Fruit fly (Drosophila melanogaster) whole organism, embryonic: ENCODE measurements around the gene CG42269.

Source experiments
- Ada2b ChIP-seq: fragments of 200-800 bp; sonication (Bioruptor generic); IDR thresholded peaks from 2 replicates; pipeline ENCODE4 v1.3.6; 2022; ENCODE audit warnings: missing biosample characterization, missing genetic modification characterization
- B-H1 ChIP-seq: fragments of 200-800 bp; sonication (Bioruptor generic); IDR thresholded peaks from 3 replicates; pipeline ENCODE4 v1.3.6; 2022; ENCODE audit warnings: missing biosample characterization, missing genetic modification characterization
- CG10267 ChIP-seq: fragments of 200-800 bp; sonication (Bioruptor generic); optimal IDR thresholded peaks from 2 replicates; lab custom pipeline; 2018; ENCODE audit warnings: missing biosample characterization, mild to moderate bottlenecking, missing genetic modification characterization, moderate library complexity
- CG10321 ChIP-seq: fragments of 200-800 bp; sonication (Bioruptor generic); IDR thresholded peaks from 2 replicates; pipeline ENCODE4 v1.3.6; 2022; ENCODE audit warnings: missing biosample characterization, missing genetic modification characterization
- CG10366 ChIP-seq: fragments of 200-800 bp; sonication (Bioruptor generic); IDR thresholded peaks from 2 replicates; pipeline ENCODE4 v1.3.6; 2022; ENCODE audit warnings: missing biosample characterization, missing genetic modification characterization
- CG10959 ChIP-seq: fragments of 200-800 bp; sonication (Bioruptor generic); IDR thresholded peaks from 2 replicates; pipeline ENCODE4 v1.3.6; 2022; ENCODE audit warnings: missing biosample characterization, missing genetic modification characterization
- CG13287 ChIP-seq: fragments of 200-800 bp; sonication (Bioruptor generic); IDR thresholded peaks from 2 replicates; pipeline ENCODE4 v1.3.6; 2022; ENCODE audit warnings: missing biosample characterization, missing genetic modification characterization; ENCODE audit not compliant: partially characterized antibody
- CG15011 ChIP-seq: fragments of 200-800 bp; sonication (Bioruptor generic); optimal IDR thresholded peaks from 3 replicates; lab custom pipeline; 2018; ENCODE audit warnings: missing biosample characterization, mild to moderate bottlenecking, missing genetic modification characterization
- CG15696 ChIP-seq: fragments of 200-800 bp; sonication (Bioruptor generic); optimal IDR thresholded peaks from 2 replicates; lab custom pipeline; 2019; ENCODE audit warnings: missing biosample characterization, mild to moderate bottlenecking, missing genetic modification characterization, moderate library complexity
- CG17385 ChIP-seq: fragments of 200-800 bp; sonication (Bioruptor generic); optimal IDR thresholded peaks from 3 replicates; lab custom pipeline; 2018; ENCODE audit warnings: missing biosample characterization, mild to moderate bottlenecking, missing genetic modification characterization
- CG17912 ChIP-seq: fragments of 200-800 bp; sonication (Bioruptor generic); optimal IDR thresholded peaks from 2 replicates; lab custom pipeline; 2018; ENCODE audit warnings: missing biosample characterization, mild to moderate bottlenecking, missing genetic modification characterization
- CG18262 ChIP-seq: fragments of 200-800 bp; optimal IDR thresholded peaks from 3 replicates; lab custom pipeline; 2019; ENCODE audit warnings: missing biosample characterization, mild to moderate bottlenecking, missing genetic modification characterization, moderate library complexity
- CG31365 ChIP-seq: fragments of 200-800 bp; sonication (Bioruptor generic); optimal IDR thresholded peaks from 2 replicates; lab custom pipeline; 2018; ENCODE audit warnings: missing biosample characterization, mild to moderate bottlenecking, missing genetic modification characterization
- CG33213 ChIP-seq: fragments of 200-800 bp; sonication (Bioruptor generic); optimal IDR thresholded peaks from 3 replicates; lab custom pipeline; 2016; ENCODE audit warnings: missing biosample characterization, missing genetic modification characterization
- CG3726 ChIP-seq: fragments of 200-800 bp; sonication (Bioruptor generic); IDR thresholded peaks from 3 replicates; pipeline ENCODE4, ENCODE4 v1.3.6; 2022; ENCODE audit warnings: missing biosample characterization, missing genetic modification characterization
- CG5180 ChIP-seq: fragments of 200-800 bp; sonication (Bioruptor generic); optimal IDR thresholded peaks from 3 replicates; lab custom pipeline; 2017; ENCODE audit warnings: missing biosample characterization, missing genetic modification characterization, mild to moderate bottlenecking, moderate library complexity, missing genetic modification reagents
- CG6254 ChIP-seq: fragments of 200-800 bp; sonication (Bioruptor generic); optimal IDR thresholded peaks from 3 replicates; lab custom pipeline; 2017; ENCODE audit warnings: mild to moderate bottlenecking, missing biosample characterization, missing genetic modification reagents, missing genetic modification characterization
- CG6854 ChIP-seq: fragments of 200-800 bp; sonication (Bioruptor generic); optimal IDR thresholded peaks from 3 replicates; lab custom pipeline; 2017; ENCODE audit warnings: missing biosample characterization, mild to moderate bottlenecking, missing genetic modification characterization
- CG7786 ChIP-seq: fragments of 200-800 bp; sonication (Bioruptor generic); optimal IDR thresholded peaks from 2 replicates; lab custom pipeline; 2016; ENCODE audit warnings: missing biosample characterization, missing genetic modification characterization
- CG7987 ChIP-seq: fragments of 200-800 bp; sonication (Bioruptor generic); optimal IDR thresholded peaks from 2 replicates; lab custom pipeline; 2018; ENCODE audit warnings: missing biosample characterization, mild to moderate bottlenecking, missing genetic modification characterization, moderate library complexity
- CG9437 ChIP-seq: fragments of 200-800 bp; sonication (Bioruptor generic); optimal IDR thresholded peaks from 2 replicates; lab custom pipeline; 2018; ENCODE audit warnings: missing biosample characterization, mild to moderate bottlenecking, missing genetic modification characterization
- CG9797 ChIP-seq: fragments of 200-800 bp; sonication (Bioruptor generic); optimal IDR thresholded peaks from 3 replicates; lab custom pipeline; 2018; ENCODE audit warnings: missing biosample characterization, mild to moderate bottlenecking, missing genetic modification characterization
- CoRest ChIP-seq: fragments of 200-800 bp; sonication (Bioruptor generic); optimal IDR thresholded peaks from 3 replicates; lab custom pipeline; 2018; ENCODE audit warnings: missing biosample characterization, mild to moderate bottlenecking, missing genetic modification characterization, moderate library complexity
- Dbx ChIP-seq: fragments of 200-800 bp; sonication (Bioruptor generic); IDR thresholded peaks from 3 replicates; pipeline ENCODE4 v1.3.6; 2022; ENCODE audit warnings: missing biosample characterization, missing genetic modification characterization
- Lhr ChIP-seq: fragments of 200-800 bp; sonication (Bioruptor generic); optimal IDR thresholded peaks from 3 replicates; lab custom pipeline; 2017; ENCODE audit warnings: mild to moderate bottlenecking, missing biosample characterization, missing genetic modification reagents, missing genetic modification characterization
- Lpt ChIP-seq: fragments of >200 bp; optimal IDR thresholded peaks from 2 replicates; lab custom pipeline; 2018; ENCODE audit warnings: missing biosample characterization, missing genetic modification characterization
- Neu2 ChIP-seq: fragments of 200-800 bp; sonication (Bioruptor generic); optimal IDR thresholded peaks from 3 replicates; lab custom pipeline; 2016; ENCODE audit warnings: missing biosample characterization, missing genetic modification characterization, borderline replicate concordance
- Vsx1 ChIP-seq: fragments of 200-800 bp; sonication (Bioruptor generic); optimal IDR thresholded peaks from 2 replicates; lab custom pipeline; 2017; ENCODE audit warnings: missing biosample characterization, mild to moderate bottlenecking, missing genetic modification characterization, missing genetic modification reagents
- ac ChIP-seq: fragments of 200-800 bp; sonication (Bioruptor generic); optimal IDR thresholded peaks from 3 replicates; lab custom pipeline; 2017; ENCODE audit warnings: missing biosample characterization, mild to moderate bottlenecking, missing genetic modification characterization
- chif ChIP-seq, 2 experiments: fragments of 200-800 bp; sonication (Bioruptor generic); optimal IDR thresholded peaks; 3 replicates each; lab custom pipeline; 2016; ENCODE audit warnings: missing biosample characterization in 2 of 2, missing genetic modification characterization in 2 of 2
- en ChIP-seq: fragments of 200-800 bp; sonication (Bioruptor generic); optimal IDR thresholded peaks from 2 replicates; lab custom pipeline; 2016; ENCODE audit warnings: missing biosample characterization, missing genetic modification characterization
- eyg ChIP-seq: fragments of 200-800 bp; sonication (Bioruptor generic); optimal IDR thresholded peaks from 3 replicates; lab custom pipeline; 2016; ENCODE audit warnings: missing biosample characterization, missing genetic modification characterization
- fru ChIP-seq: fragments of >200 bp; optimal IDR thresholded peaks from 2 replicates; lab custom pipeline; 2017
- gt ChIP-seq: fragments of 200-800 bp; sonication (Bioruptor generic); IDR thresholded peaks from 2 replicates; pipeline ENCODE4 v1.3.6; 2022; ENCODE audit warnings: missing biosample characterization, missing genetic modification characterization
- ham ChIP-seq: fragments of 200-800 bp; sonication (Bioruptor generic); IDR thresholded peaks from 2 replicates; pipeline ENCODE4 v1.3.6; 2022; ENCODE audit warnings: missing biosample characterization, missing genetic modification characterization
- insv ChIP-seq, 2 experiments: fragments of 200-800 bp; sonication (Bioruptor generic); optimal IDR thresholded peaks; 3 replicates each; lab custom pipeline; 2016 to 2018; ENCODE audit warnings: missing biosample characterization in 2 of 2, missing genetic modification characterization in 2 of 2
- klu ChIP-seq: fragments of 200-800 bp; sonication (Bioruptor generic); IDR thresholded peaks from 2 replicates; pipeline ENCODE4 v1.3.6; 2022; ENCODE audit warnings: missing biosample characterization, missing genetic modification characterization
- lbe ChIP-seq: fragments of 200-800 bp; sonication (Bioruptor generic); optimal IDR thresholded peaks from 2 replicates; lab custom pipeline; 2016; ENCODE audit warnings: missing biosample characterization, mild to moderate bottlenecking, missing genetic modification characterization
- luna ChIP-seq: fragments of 200-800 bp; sonication (Bioruptor generic); optimal IDR thresholded peaks from 2 replicates; lab custom pipeline; 2016; ENCODE audit warnings: missing biosample characterization, missing genetic modification characterization
- mld ChIP-seq: fragments of 200-800 bp; sonication (Bioruptor generic); IDR thresholded peaks from 3 replicates; pipeline ENCODE4 v1.3.6; 2022; ENCODE audit warnings: missing biosample characterization, missing genetic modification characterization; ENCODE audit not compliant: partially characterized antibody
- onecut ChIP-seq: fragments of 200-800 bp; sonication (Bioruptor generic); IDR thresholded peaks from 2 replicates; pipeline ENCODE4 v1.3.6; 2022; ENCODE audit warnings: missing biosample characterization, missing genetic modification characterization
- otp ChIP-seq: fragments of 200-800 bp; sonication (Bioruptor generic); IDR thresholded peaks from 3 replicates; pipeline ENCODE4, ENCODE4 v1.3.6; 2022; ENCODE audit warnings: missing biosample characterization, missing genetic modification characterization
- pb ChIP-seq: fragments of 200-800 bp; sonication (Bioruptor generic); optimal IDR thresholded peaks from 3 replicates; lab custom pipeline; 2016; ENCODE audit warnings: missing biosample characterization, missing genetic modification characterization
- pzg ChIP-seq: fragments of 200-800 bp; sonication (Bioruptor generic); optimal IDR thresholded peaks from 3 replicates; lab custom pipeline; 2018; ENCODE audit warnings: missing biosample characterization, mild to moderate bottlenecking, missing genetic modification characterization, moderate library complexity
- slp2 ChIP-seq: fragments of 200-800 bp; sonication (Bioruptor generic); optimal IDR thresholded peaks from 2 replicates; lab custom pipeline; 2016; ENCODE audit warnings: missing biosample characterization, missing genetic modification characterization
- ssp ChIP-seq: fragments of 200-800 bp; sonication (Bioruptor generic); IDR thresholded peaks from 2 replicates; pipeline ENCODE4 v1.3.6; 2022; ENCODE audit warnings: missing biosample characterization, missing genetic modification characterization
- tio ChIP-seq: fragments of 200-800 bp; sonication (Bioruptor generic); optimal IDR thresholded peaks from 2 replicates; lab custom pipeline; 2017; ENCODE audit warnings: missing biosample characterization, missing genetic modification characterization, inconsistent platforms
- tll ChIP-seq, 2 experiments: fragments of 200-800 bp in 1 of 2; fragments of >200 bp in 1 of 2; sonication (Bioruptor generic) in 1 of 2; optimal IDR thresholded peaks; 2 replicates each; lab custom pipeline; 2017 to 2019; ENCODE audit warnings: missing biosample characterization in 2 of 2, missing genetic modification characterization in 2 of 2, mild to moderate bottlenecking in 1 of 2, moderate library complexity in 1 of 2
- zen2 ChIP-seq: fragments of 200-800 bp; sonication (Bioruptor generic); IDR thresholded peaks from 3 replicates; pipeline ENCODE4 v1.3.6; 2022; ENCODE audit warnings: missing biosample characterization, missing genetic modification characterization; ENCODE audit not compliant: partially characterized antibody

The CG42269 gene

DNA sequence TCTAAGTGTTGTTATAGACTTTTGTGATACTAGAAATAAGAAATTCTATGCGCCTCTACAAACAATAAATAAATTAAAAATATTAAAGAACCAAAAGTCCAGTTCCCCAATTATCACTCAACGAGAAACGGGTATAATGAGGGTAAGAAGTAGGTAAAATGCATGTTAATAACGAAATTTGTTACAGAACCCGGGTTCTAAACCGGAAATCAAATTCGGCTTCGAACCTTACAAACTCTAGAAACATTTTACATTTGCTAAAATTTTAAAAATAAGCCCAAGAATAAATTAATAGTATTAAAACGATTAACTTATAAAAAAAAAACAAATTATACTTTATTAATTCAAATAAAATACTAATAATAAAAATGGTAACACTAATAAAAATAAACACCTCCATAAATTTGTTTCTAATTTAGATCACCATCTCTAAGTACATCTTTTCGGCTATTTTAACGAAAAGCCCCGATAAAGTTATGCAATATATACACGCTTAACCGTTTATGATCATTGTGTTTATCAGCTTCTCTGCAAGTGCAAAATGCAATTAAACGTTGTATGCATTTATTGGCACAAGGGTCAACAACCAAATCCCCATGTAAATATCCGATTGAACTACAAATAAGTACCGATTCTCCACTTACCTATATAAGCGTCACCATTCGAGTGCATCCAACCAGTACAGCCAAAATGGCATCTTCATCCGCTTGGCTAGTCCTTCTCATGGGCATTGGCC is 5.5 kb downstream of the CG42269 start, which contains the start of gene CG6602 (continued):
- TF ChIP-seq CG10366 (GFP tag; lab: Robert Waterston, UW) (peak; percentile 71), Lpt (GFP tag; lab: Kevin White, UChicago) (no peak), CG9437 (GFP tag; lab: Kevin White, UChicago) (peak; percentile 29), CG17912 (GFP tag; lab: Kevin White, UChicago) (peak; percentile 59), CG7786 (GFP tag; lab: Kevin White, UChicago) (no peak), CG31365 (tag; lab: Kevin White, UChicago) (peak; percentile 61), otp (GFP tag; lab: Robert Waterston, UW) (peak; percentile 76), Dbx (GFP tag; lab: Robert Waterston, UW) (peak; percentile 78), CG10267 (tag; lab: Kevin White, UChicago) (peak; percentile 55), mld (GFP tag; lab: Robert Waterston, UW) (no peak), pb (GFP tag; lab: Kevin White, UChicago) (peak; percentile 30), Vsx1 (peak; percentile 63), fru (no peak), CG6854 (GFP tag; lab: Kevin White, UChicago) (peak; percentile 35), Neu2 (no peak), slp2 (GFP tag; lab: Kevin White, UChicago) (peak; percentile 53), klu (GFP tag; lab: Robert Waterston, UW) (0 out of 2 replicates have a peak, but pooled peaks have one; percentile 32), CG13287 (GFP tag; lab: Robert Waterston, UW) (no peak), ac (GFP tag; lab: Kevin White, UChicago) (peak; percentile 45), tll (GFP tag; optimal IDR thresholded peaks at IDR 0.05; lab: Kevin White, UChicago) (no peak), eyg (peak; percentile 45), CG17385 (GFP tag; lab: Kevin White, UChicago) (peak; percentile 60), CG10959 (GFP tag; lab: Robert Waterston, UW) (peak; percentile 16; the same call in 1 of the 2 replicates), CG33213 (GFP tag; lab: Kevin White, UChicago) (peak; percentile 64), CG10321 (GFP tag; lab: Robert Waterston, UW) (peak; percentile 25; the same call in 1 of the 2 replicates), Ada2b (peak; percentile 62; the same call in 1 of the 2 replicates), CG9797 (GFP tag; lab: Kevin White, UChicago) (no peak), insv (GFP tag; optimal IDR thresholded peaks at IDR 0.05; lab: Kevin White, UChicago) (peak in 1 of 2 experiments; percentile 28), en (peak; percentile 13), CG18262 (tag; lab: Kevin White, UChicago) (peak; percentile 53), zen2 (no peak), tio (peak; percentile 68), ham (GFP tag; lab: Robert Waterston, UW) (peak; percentile 5; the same call in 1 of the 2 replicates), ssp (GFP tag; lab: Robert Waterston, UW) (peak; percentile 66), luna (GFP tag; lab: Kevin White, UChicago) (peak; percentile 74), B-H1 (GFP tag; lab: Robert Waterston, UW) (peak; percentile 65), CG15696 (tag; lab: Kevin White, UChicago) (peak; percentile 34), CG5180 (peak; percentile 6), CG15011 (GFP tag; lab: Kevin White, UChicago) (peak; percentile 60), CoRest (tag; lab: Kevin White, UChicago) (peak; percentile 53), pzg (GFP tag; lab: Kevin White, UChicago) (peak; percentile 10), CG6254 (GFP tag; lab: Kevin White, UChicago) (peak; percentile 44), gt (GFP tag; lab: Robert Waterston, UW) (peak; percentile 67), CG3726 (GFP tag; lab: Robert Waterston, UW) (peak; percentile 25; the same call in 1 of the 3 replicates), chif (GFP tag; optimal IDR thresholded peaks at IDR 0.05; lab: Kevin White, UChicago) (peak; percentile 10 to 51), lbe (GFP tag; lab: Kevin White, UChicago) (peak; percentile 38), Lhr (GFP tag; lab: Kevin White, UChicago) (peak; percentile 41), CG7987 (GFP tag; lab: Kevin White, UChicago) (peak; percentile 91), onecut (GFP tag; lab: Robert Waterston, UW) (peak; percentile 66)
